Worm (Caenorhabditis elegans) whole organism, early embryonic: ENCODE measurements around the gene C50B8.4.

Experiments
- B0310.2 ChIP-seq: sonication (generic microtip); optimal IDR thresholded peaks from 2 replicates; lab custom pipeline; 2016; ENCODE audit warnings: mild to moderate bottlenecking, missing genetic modification characterization, missing compliant biosample characterization
- F13C5.2 ChIP-seq: sonication (generic microtip); optimal IDR thresholded peaks from 2 replicates; lab custom pipeline; 2017; ENCODE audit warnings: mild to moderate bottlenecking, missing genetic modification characterization, inconsistent platforms, missing compliant biosample characterization
- aly-1 ChIP-seq: sonication (generic microtip); optimal IDR thresholded peaks from 2 replicates; lab custom pipeline; 2016; ENCODE audit warnings: missing genetic modification characterization, missing compliant biosample characterization
- ama-1 ChIP-seq: fragments of 150-350 bp; optimal IDR thresholded peaks from 2 replicates; lab custom pipeline; 2014
- ceh-13 ChIP-seq: fragments of 200-800 bp; sonication (Bioruptor generic); optimal IDR thresholded peaks from 2 replicates; lab custom pipeline; 2018; ENCODE audit warnings: mild to moderate bottlenecking, missing genetic modification characterization, missing compliant biosample characterization
- ceh-36 ChIP-seq: sonication (generic microtip); optimal IDR thresholded peaks from 2 replicates; lab custom pipeline; 2016; ENCODE audit warnings: missing genetic modification characterization, inconsistent platforms, missing compliant biosample characterization
- ets-7 ChIP-seq: sonication (generic microtip); optimal IDR thresholded peaks from 2 replicates; lab custom pipeline; 2016; ENCODE audit warnings: missing genotype, missing genetic modification characterization, missing compliant biosample characterization
- flt-1 ChIP-seq: fragments of 200-800 bp; sonication (Bioruptor generic); IDR thresholded peaks from 2 replicates; pipeline ENCODE4 v1.3.6; 2022; ENCODE audit warnings: missing genetic modification characterization, missing compliant biosample characterization
- hmbx-1 ChIP-seq: sonication (generic microtip); optimal IDR thresholded peaks from 2 replicates; lab custom pipeline; 2016; ENCODE audit warnings: mild to moderate bottlenecking, missing genetic modification characterization, missing compliant biosample characterization
- hmg-4 ChIP-seq: fragments of 200-800 bp; sonication (Bioruptor generic); optimal IDR thresholded peaks from 2 replicates; lab custom pipeline; 2018; ENCODE audit warnings: mild to moderate bottlenecking, missing genetic modification characterization, missing compliant biosample characterization
- hnd-1 ChIP-seq: sonication (generic microtip); optimal IDR thresholded peaks from 2 replicates; lab custom pipeline; 2016; ENCODE audit warnings: missing genetic modification characterization, missing compliant biosample characterization
- pes-1 ChIP-seq: fragments of 200-800 bp; sonication (Bioruptor generic); IDR thresholded peaks from 2 replicates; pipeline ENCODE4 v1.3.6; 2022; ENCODE audit warnings: missing genetic modification reagents, missing genetic modification characterization, missing compliant biosample characterization
- scrt-1 ChIP-seq: fragments of 200-800 bp; sonication (Bioruptor generic); IDR thresholded peaks from 2 replicates; pipeline ENCODE4 v1.3.6; 2022; ENCODE audit warnings: missing genetic modification characterization, missing compliant biosample characterization
- sea-1 ChIP-seq: fragments of 200-800 bp; sonication (Bioruptor generic); conservative IDR thresholded peaks from 2 replicates; pipeline ENCODE4 v1.3.6; 2022; ENCODE audit warnings: missing genetic modification characterization, missing compliant biosample characterization
- tbx-11 ChIP-seq: fragments of 200-800 bp; sonication (Bioruptor generic); IDR thresholded peaks from 2 replicates; pipeline ENCODE4 v1.3.6; 2022; ENCODE audit warnings: missing genetic modification characterization, missing compliant biosample characterization
- tbx-37 ChIP-seq: fragments of 200-800 bp; sonication (Bioruptor generic); conservative IDR thresholded peaks from 2 replicates; pipeline ENCODE4 v1.3.6; 2022; ENCODE audit warnings: missing genetic modification reagents, missing genetic modification characterization, missing compliant biosample characterization
- tra-4 ChIP-seq: sonication (generic microtip); optimal IDR thresholded peaks from 2 replicates; lab custom pipeline; 2017; ENCODE audit warnings: missing genetic modification characterization, missing compliant biosample characterization

The C50B8.4 gene

DNA sequence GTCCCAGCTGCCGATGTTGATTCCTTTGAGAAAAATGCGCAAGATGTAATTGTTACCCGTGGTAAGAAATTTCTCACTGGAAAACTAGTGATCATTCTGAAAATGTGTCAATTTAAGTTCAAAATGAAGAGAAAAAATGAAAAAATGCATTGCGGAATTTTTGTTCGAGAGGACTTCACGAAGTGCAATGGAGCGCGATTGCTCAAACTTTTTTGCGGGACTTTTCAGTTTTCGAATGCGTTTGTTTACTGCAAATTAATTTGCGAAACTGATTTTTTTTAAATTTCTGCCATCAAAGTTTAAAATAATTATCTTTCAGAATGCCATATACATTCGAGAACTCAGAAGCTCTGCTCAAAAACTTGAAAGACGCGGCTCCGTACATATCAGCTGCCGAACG is 3.3 kb upstream of the C50B8.4 start, which contains the start of the genes nuaf-1 and bir-2:
TSS of gene nuaf-1 (minus strand) at position 98 of the 400 bp plus-strand sequence.
TSS of gene bir-2 (plus strand) at position 318 of the 400 bp plus-strand sequence.
- TF ChIP-seq hmbx-1 (tag; lab: Kevin White, UChicago), result no peak
- TF ChIP-seq aly-1 (tag; lab: Kevin White, UChicago), result no peak
- no peak for TF ChIP-seq sea-1 (GFP tag; lab: Robert Waterston, UW)
- no peak for TF ChIP-seq F13C5.2 (tag; lab: Kevin White, UChicago)
- no peak for TF ChIP-seq ceh-13 (GFP tag; lab: Kevin White, UChicago)
- no peak for TF ChIP-seq hmg-4 (GFP tag; lab: Kevin White, UChicago)
- TF ChIP-seq ama-1, result no peak
- TF ChIP-seq hnd-1, result no peak
- TF ChIP-seq flt-1 (GFP tag; lab: Robert Waterston, UW), result no peak
- TF ChIP-seq pes-1 (GFP tag; lab: Robert Waterston, UW), result no peak
- TF ChIP-seq tbx-11 (GFP tag; lab: Robert Waterston, UW), result no peak
- TF ChIP-seq tra-4, result no peak
- TF ChIP-seq B0310.2 (tag; lab: Kevin White, UChicago), result no peak
- no peak for TF ChIP-seq ceh-36 (tag; lab: Kevin White, UChicago)
- TF ChIP-seq tbx-37 (GFP tag; lab: Robert Waterston, UW), result no peak
- TF ChIP-seq ets-7 (tag; lab: Kevin White, UChicago), result no peak
- no peak for TF ChIP-seq scrt-1 (GFP tag; lab: Robert Waterston, UW)

DNA sequence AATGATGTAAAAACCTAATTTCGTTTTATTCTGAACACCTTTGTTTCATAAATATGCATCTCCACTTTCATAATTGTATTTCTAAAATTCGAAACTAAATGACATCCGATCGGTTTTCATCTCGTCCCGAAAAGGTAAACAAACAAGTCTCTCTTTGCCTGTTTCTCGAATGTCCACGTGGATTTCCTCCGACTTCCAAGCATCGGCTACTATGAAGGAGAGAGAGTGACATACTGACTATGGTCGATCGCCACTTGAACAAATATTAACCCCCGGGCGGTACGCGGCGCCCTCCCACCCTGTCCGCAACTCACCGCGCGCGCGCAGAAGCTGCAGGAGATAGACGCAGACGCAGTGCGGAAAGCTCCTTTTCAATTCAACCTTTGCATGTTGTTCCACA is 4.1 kb downstream of the C50B8.4 start:
- TF ChIP-seq hmg-4 (GFP tag; lab: Kevin White, UChicago), result no peak
- no peak for TF ChIP-seq pes-1 (GFP tag; lab: Robert Waterston, UW)
- no peak for TF ChIP-seq ets-7 (tag; lab: Kevin White, UChicago)
- TF ChIP-seq tbx-37 (GFP tag; lab: Robert Waterston, UW), result no peak
- TF ChIP-seq flt-1 (GFP tag; lab: Robert Waterston, UW), result no peak

DNA sequence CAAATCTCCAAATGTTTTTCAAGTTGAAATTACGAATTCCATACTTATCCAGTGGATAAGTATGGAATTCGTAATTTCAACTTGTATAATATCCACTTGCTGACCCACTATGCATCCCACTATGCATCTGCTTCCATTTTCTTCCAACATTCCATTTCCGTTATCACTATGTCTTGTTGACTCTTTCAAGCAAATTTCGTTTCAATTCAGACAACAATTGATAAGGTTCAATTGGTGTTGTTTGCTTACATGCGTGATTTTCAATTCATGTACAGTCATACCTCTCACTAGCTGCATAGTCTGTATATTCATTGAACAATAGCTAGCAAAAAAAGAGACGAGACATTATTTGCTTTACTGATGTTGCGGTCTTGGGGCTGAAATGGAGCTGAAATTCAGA is 5.0 kb downstream of the C50B8.4 start:
- TF ChIP-seq hnd-1, result no peak
- TF ChIP-seq aly-1 (tag; lab: Kevin White, UChicago), result no peak
- no peak for TF ChIP-seq ama-1
- TF ChIP-seq B0310.2 (tag; lab: Kevin White, UChicago), result no peak
- TF ChIP-seq ceh-13 (GFP tag; lab: Kevin White, UChicago), result no peak

DNA sequence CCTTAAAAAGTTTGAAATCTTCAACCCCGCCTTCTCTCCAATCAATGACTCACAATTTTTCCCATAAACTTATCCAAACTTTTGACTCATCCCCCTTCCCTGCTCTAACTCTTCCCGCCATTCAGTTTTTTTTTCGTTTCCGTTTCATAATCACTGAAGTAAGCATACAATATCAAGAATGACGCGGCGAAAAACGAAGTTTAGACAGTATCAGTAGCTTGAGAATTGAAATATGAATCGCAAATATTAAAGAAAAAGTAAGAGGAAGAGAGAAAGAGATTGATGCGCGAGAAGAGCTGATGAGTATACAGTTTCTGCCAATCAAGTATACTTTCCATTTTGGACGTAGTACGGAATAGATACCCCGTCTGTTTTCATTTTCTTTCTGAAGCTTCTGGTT is 5.7 kb downstream of the C50B8.4 start:
- TF ChIP-seq ets-7 (tag; lab: Kevin White, UChicago) (no peak), hmbx-1 (tag; lab: Kevin White, UChicago) (no peak), F13C5.2 (tag; lab: Kevin White, UChicago) (no peak), hnd-1 (no peak), hmg-4 (GFP tag; lab: Kevin White, UChicago) (no peak), ama-1 (no peak), pes-1 (GFP tag; lab: Robert Waterston, UW) (no peak), tbx-11 (GFP tag; lab: Robert Waterston, UW) (no peak), tbx-37 (GFP tag; lab: Robert Waterston, UW) (no peak), scrt-1 (GFP tag; lab: Robert Waterston, UW) (no peak)

DNA sequence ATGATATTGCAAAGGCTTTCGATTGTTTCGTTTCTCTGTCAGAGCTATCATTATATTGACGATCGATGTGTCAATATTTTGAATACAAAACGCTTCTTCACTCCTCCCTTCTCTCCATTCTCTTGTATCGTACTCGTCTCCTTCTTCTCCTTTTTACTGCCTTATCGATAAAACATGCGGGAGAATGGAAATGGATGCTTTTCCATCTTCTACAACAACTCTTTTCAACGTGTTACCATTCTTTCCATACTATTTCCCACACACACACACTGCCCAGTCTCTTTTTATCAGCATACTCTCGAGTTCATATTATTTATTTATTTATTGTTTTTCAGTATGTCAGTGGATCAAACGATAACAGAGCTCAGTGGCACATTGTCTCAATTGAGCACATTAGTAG is 6.8 kb downstream of the C50B8.4 start, which contains the start of gene C50B8.6:
TSS of gene C50B8.6 (plus strand) at position 336 of the 400 bp plus-strand sequence.
- TF ChIP-seq ceh-36 (tag; lab: Kevin White, UChicago), result no peak

DNA sequence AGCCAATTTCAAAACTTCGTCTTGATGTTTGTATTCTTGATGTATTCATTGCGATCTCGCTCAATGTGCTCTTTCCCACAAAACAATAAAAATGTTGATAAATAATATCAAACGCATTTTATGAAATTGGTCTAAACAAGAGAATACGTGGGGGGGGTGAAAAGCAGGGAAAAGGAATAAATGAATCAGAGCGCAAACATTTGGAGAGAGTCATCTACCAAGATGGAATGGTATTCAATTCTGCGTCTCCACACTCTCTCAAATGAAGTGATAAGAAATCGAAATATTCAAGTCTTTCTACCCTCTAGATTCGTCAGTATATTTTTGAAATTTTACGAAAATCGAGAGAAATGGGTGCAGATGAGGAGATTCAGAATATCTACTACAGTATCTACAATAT is 8.9 kb downstream of the C50B8.4 start, which contains the start of gene C50B8.5:
TSS of gene C50B8.5 (plus strand) at position 273 of the 400 bp plus-strand sequence.
- TF ChIP-seq aly-1 (tag; lab: Kevin White, UChicago) (no peak), ceh-13 (GFP tag; lab: Kevin White, UChicago) (no peak), tbx-37 (GFP tag; lab: Robert Waterston, UW) (no peak), ets-7 (tag; lab: Kevin White, UChicago) (no peak), F13C5.2 (tag; lab: Kevin White, UChicago) (no peak), hmg-4 (GFP tag; lab: Kevin White, UChicago) (no peak), sea-1 (GFP tag; lab: Robert Waterston, UW) (no peak)

DNA sequence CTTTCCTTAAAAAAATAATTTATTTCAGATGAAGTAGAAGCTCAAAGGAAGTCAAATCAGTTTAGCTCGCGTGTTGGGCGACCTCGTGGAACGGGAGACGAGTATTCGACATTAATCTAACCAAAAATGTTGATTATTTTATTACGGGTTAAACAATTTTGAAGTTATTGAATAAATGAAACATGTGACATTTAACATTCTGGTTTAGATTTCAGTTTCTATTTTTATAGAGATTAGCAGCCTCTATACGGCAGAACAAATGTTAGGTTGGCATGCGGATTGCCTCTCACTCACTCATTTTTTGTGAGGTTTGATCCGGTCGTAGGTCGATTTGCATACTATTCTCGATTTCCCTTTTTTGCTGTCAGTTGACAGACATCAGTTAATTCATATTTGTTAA is 12.7 kb downstream of the C50B8.4 start, which contains the start of gene F53F4.1:
TSS of gene F53F4.1 (plus strand) at position 301 of the 400 bp plus-strand sequence.
- TF ChIP-seq sea-1 (GFP tag; lab: Robert Waterston, UW) (no peak), hmbx-1 (tag; lab: Kevin White, UChicago) (no peak), scrt-1 (GFP tag; lab: Robert Waterston, UW) (no peak), hnd-1 (no peak), ets-7 (tag; lab: Kevin White, UChicago) (no peak), pes-1 (GFP tag; lab: Robert Waterston, UW) (no peak), flt-1 (GFP tag; lab: Robert Waterston, UW) (no peak), tra-4 (no peak), F13C5.2 (tag; lab: Kevin White, UChicago) (no peak)

DNA sequence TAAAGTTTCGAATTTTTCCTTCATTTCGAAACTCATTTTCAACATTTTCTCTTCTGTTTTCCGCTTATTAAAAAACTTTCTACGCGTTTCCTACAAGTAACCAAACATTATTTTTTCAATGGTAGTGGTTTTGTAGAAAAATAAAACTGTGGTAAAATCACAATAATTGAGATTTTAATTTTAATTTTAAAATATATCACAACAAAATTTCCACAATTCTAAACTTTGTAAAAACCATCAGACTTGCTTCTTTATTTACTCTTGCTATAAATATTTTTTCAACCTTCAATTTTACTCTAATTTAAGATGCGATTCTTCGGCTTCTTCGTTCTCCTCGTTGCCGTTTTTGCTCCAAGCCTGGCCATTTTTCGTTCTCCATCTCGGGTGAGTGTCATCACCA is 16.1 kb downstream of the C50B8.4 start, which contains the start of gene F53F4.17:
TSS of gene F53F4.17 (plus strand) at position 301 of the 400 bp plus-strand sequence.
- TF ChIP-seq hmg-4 (GFP tag; lab: Kevin White, UChicago) (no peak), B0310.2 (tag; lab: Kevin White, UChicago) (no peak), tbx-37 (GFP tag; lab: Robert Waterston, UW) (no peak), ets-7 (tag; lab: Kevin White, UChicago) (no peak), tbx-11 (GFP tag; lab: Robert Waterston, UW) (no peak), flt-1 (GFP tag; lab: Robert Waterston, UW) (no peak), aly-1 (tag; lab: Kevin White, UChicago) (no peak), scrt-1 (GFP tag; lab: Robert Waterston, UW) (no peak), ceh-13 (GFP tag; lab: Kevin White, UChicago) (no peak), pes-1 (GFP tag; lab: Robert Waterston, UW) (no peak), hmbx-1 (tag; lab: Kevin White, UChicago) (no peak), sea-1 (GFP tag; lab: Robert Waterston, UW) (no peak), F13C5.2 (tag; lab: Kevin White, UChicago) (no peak), hnd-1 (no peak), ceh-36 (tag; lab: Kevin White, UChicago) (no peak), ama-1 (no peak), tra-4 (no peak)
